Fruit fly (Drosophila melanogaster): Measurements from ENCODE around the gene CG11590.

The CG11590 gene

DNA sequence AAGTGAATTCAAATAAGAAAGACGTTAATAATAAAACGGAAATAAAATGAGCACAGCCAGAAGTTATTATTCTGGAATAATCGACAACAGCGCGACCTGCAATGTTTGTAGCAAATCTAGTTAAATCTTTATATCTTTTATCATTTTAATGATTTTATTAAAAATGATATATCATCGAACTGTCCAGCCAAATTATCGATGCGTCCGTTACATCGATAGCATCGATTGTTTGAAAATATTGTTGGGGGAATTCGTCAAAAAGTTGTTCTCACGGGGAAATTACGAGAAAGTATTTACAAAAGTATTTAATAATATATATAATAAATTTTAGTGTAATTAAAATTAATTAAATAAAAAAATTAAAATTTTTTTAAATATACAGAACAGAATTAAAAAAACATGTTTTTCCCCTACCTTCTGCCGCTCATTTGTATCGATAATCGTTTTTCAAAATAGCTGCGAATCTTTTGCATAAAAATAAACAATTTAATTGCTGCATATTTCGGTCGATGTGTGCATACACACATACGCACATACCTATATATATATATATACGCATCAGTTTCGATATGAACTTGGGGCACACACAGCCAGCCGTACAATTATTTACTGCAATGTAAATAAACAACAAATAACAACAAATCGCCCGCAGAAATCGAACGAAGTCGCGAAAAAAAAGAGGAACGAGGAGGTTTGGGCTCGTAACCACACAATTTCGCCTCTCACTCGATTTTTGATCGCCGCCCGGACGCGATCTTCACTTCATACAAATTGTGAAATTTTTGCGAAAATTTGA, 43.2 kb downstream of the CG11590 start, which contains the start of gene CG32599 (continued):
- TF ChIP-seq Myb (GFP tag; optimal IDR thresholded peaks at IDR 0.05) (peak; percentile 51), CG8924 (tag; optimal IDR thresholded peaks at IDR 0.05) (peak; percentile 51), hkb (optimal IDR thresholded peaks at IDR 0.05) (no peak), hkb (GFP tag; IDR thresholded peaks at IDR 0.05) (peak; percentile 54), slbo (GFP tag; IDR thresholded peaks at IDR 0.05) (peak; percentile 59), nau (GFP tag; optimal IDR thresholded peaks at IDR 0.05) (no peak), Dll (GFP tag; IDR thresholded peaks at IDR 0.05; ENCODE audit: partially characterized antibody) (peak; percentile 73; the same call in 3 of the 4 replicates), CG15514 (GFP tag; optimal IDR thresholded peaks at IDR 0.05) (peak; percentile 18), bsh (GFP tag; optimal IDR thresholded peaks at IDR 0.05) (peak in 1 of 2 experiments; percentile 44), row (GFP tag; IDR thresholded peaks at IDR 0.05) (peak; percentile 66), shn (GFP tag; optimal IDR thresholded peaks at IDR 0.05) (no peak), Ada2b (GFP tag; IDR thresholded peaks at IDR 0.05) (peak; percentile 53), pb (GFP tag; optimal IDR thresholded peaks at IDR 0.05) (no peak), unc-4 (GFP tag; IDR thresholded peaks at IDR 0.05; ENCODE audit: partially characterized antibody) (peak; percentile 63), ap (GFP tag; IDR thresholded peaks at IDR 0.05) (peak; percentile 55), trh (GFP tag; optimal IDR thresholded peaks at IDR 0.05) (no peak), CG42726 (GFP tag; IDR thresholded peaks at IDR 0.05; ENCODE audit: partially characterized antibody) (peak; percentile 59; the same call in 1 of the 2 replicates), Ssrp (tag; optimal IDR thresholded peaks at IDR 0.05) (peak; percentile 40), CG7839 (tag; optimal IDR thresholded peaks at IDR 0.05) (peak; percentile 46), CG4424 (GFP tag; optimal IDR thresholded peaks at IDR 0.05) (peak; percentile 7), CG13424 (tag; optimal IDR thresholded peaks at IDR 0.05) (peak; percentile 52), amos (GFP tag; IDR thresholded peaks at IDR 0.05; ENCODE audit: partially characterized antibody) (peak; percentile 62), dysf (GFP tag; IDR thresholded peaks at IDR 0.05) (no peak), ase (GFP tag; IDR thresholded peaks at IDR 0.05) (peak; percentile 54; the same call in 1 of the 3 replicates), org-1 (GFP tag; optimal IDR thresholded peaks at IDR 0.05) (no peak), pros (GFP tag; optimal IDR thresholded peaks at IDR 0.05) (no peak), CG11695 (GFP tag; IDR thresholded peaks at IDR 0.05) (0 out of 3 replicates have a peak, but pooled peaks have one; percentile 39), Doc2 (GFP tag; IDR thresholded peaks at IDR 0.05) (no peak), lola (GFP tag; optimal IDR thresholded peaks at IDR 0.05) (peak in 1 of 3 experiments; percentile 16), NK7.1 (GFP tag; optimal IDR thresholded peaks at IDR 0.05) (no peak), crol (GFP tag; IDR thresholded peaks at IDR 0.05) (no peak), CHES-1-like (GFP tag; optimal IDR thresholded peaks at IDR 0.05) (no peak), oc (tag; optimal IDR thresholded peaks at IDR 0.05) (no peak), Ptx1 (GFP tag; IDR thresholded peaks at IDR 0.05) (peak; percentile 66), Mes4 (GFP tag; optimal IDR thresholded peaks at IDR 0.05) (no peak), CG17829 (tag; optimal IDR thresholded peaks at IDR 0.05) (peak; percentile 44)

DNA sequence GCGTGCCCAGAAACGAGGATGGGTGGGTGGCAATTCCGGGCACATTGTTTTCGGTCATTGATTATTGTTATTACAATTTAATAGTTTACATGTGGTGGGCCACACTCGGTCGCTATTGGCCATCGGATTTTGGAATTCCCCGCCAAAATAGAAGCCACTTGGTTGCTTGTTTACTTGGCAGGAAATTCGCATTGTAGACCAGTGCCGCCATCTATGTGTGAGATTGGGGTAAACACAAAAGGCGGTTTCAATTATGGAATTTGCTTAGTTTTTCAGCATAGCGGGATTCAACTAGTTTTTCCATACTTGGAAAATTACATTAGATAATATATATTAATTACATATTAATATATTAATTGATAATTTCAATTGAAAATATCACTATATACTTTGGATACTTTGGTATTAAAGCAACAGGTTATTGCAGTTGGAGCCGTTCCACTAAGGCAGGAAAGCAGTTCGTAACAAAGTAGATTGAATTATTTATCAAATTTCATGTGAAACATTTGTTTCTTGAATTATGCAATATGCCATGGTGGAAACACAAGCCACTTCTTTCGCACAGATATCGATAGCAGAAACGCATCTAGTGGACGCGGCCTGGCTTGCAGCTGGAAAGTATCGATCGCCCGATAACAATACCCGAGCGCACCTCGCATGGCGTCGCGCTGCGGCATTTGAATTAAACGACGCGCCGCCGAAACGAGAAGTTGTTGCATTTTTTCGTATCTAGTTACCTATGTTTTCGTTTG, 47.2 kb downstream of the CG11590 start, which contains the start of gene mud:
Gene mud (plus strand): TSS at position 698 of the 752 bp plus-strand sequence.
- no peak for TF ChIP-seq slou (GFP tag; optimal IDR thresholded peaks at IDR 0.05)
- TF ChIP-seq CG8388 (GFP tag; optimal IDR thresholded peaks at IDR 0.05): peak; percentile 21
- no peak for TF ChIP-seq CG11398 (GFP tag; optimal IDR thresholded peaks at IDR 0.05)
- TF ChIP-seq lov (optimal IDR thresholded peaks at IDR 0.05): no peak
- no peak for TF ChIP-seq lov (GFP tag; IDR thresholded peaks at IDR 0.05)
- TF ChIP-seq CG15011 (GFP tag; optimal IDR thresholded peaks at IDR 0.05): no peak
- TF ChIP-seq CG12236 (GFP tag; optimal IDR thresholded peaks at IDR 0.05): no peak
- TF ChIP-seq prd (optimal IDR thresholded peaks at IDR 0.05): no peak
- peak; percentile 66; the same call in 2 of the 3 replicates for TF ChIP-seq prd (GFP tag; IDR thresholded peaks at IDR 0.05)
- TF ChIP-seq CG33557 (GFP tag; optimal IDR thresholded peaks at IDR 0.05): peak; percentile 23
- TF ChIP-seq CG13424 (tag; optimal IDR thresholded peaks at IDR 0.05): peak; percentile 10
- TF ChIP-seq CG4820 (GFP tag; optimal IDR thresholded peaks at IDR 0.05): no peak
- TF ChIP-seq aop (GFP tag; IDR thresholded peaks at IDR 0.05): no peak
- TF ChIP-seq CG10274 (GFP tag; optimal IDR thresholded peaks at IDR 0.05): no peak
- TF ChIP-seq CG18476 (GFP tag; optimal IDR thresholded peaks at IDR 0.05): no peak

All from whole organism, embryonic.